Worm (Caenorhabditis elegans) whole organism, L4/young adult: ENCODE data around the gene C27F2.7.

ENCODE experiments used
- W03F9.2 ChIP-seq: fragments of 150-350 bp; optimal IDR thresholded peaks from 2 replicates; lab custom pipeline; 2014; ENCODE audit warnings: missing biosample characterization, missing genetic modification characterization
- dao-5 ChIP-seq: sonication (generic microtip); optimal IDR thresholded peaks from 2 replicates; lab custom pipeline; 2016; ENCODE audit warnings: missing genotype, missing genetic modification characterization, moderate library complexity, missing compliant biosample characterization
- him-1 ChIP-seq: sonication (generic microtip); optimal IDR thresholded peaks from 2 replicates; lab custom pipeline; 2016; ENCODE audit warnings: missing genotype, missing genetic modification reagents, missing genetic modification characterization, missing compliant biosample characterization

DNA sequence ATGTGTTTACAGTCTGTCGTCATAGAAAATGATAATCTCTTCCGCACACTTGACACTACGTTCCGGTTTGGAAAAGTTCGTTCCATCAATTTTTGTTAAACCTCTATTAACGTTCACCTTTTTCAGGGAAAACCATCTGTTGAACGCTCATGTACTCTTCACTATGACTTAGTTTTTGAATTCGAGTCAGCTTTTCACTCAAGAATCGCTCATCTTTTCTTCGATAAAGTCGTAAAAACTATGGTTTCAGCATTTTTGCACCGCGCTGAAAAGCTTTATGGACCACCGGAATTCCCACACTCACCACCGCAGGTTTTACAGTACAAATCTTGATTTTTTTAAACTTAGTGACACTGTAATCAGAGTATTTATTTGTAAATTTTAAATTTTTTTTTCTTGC is 39.3 kb upstream of the C27F2.7 start:
- TF ChIP-seq him-1 (tag; lab: Kevin White, UChicago): no peak
- no peak for TF ChIP-seq dao-5
- no peak for TF ChIP-seq W03F9.2 (tag; lab: Kevin White, UChicago)
